Fruit fly (Drosophila melanogaster) whole organism: ENCODE results near the gene CG5262.

Experiments
- EcR ChIP-seq, 2 experiments: fragments of >200 bp; optimal IDR thresholded peaks; 2 replicates each; lab custom pipeline; 2017; ENCODE audit warnings: missing biosample characterization in 2 of 2, missing genetic modification characterization in 2 of 2, missing genetic modification reagents in 2 of 2
- pan ChIP-seq: fragments of >200 bp; optimal IDR thresholded peaks from 2 replicates; lab custom pipeline; 2017

dm6 chr3L:20448773-20449172 lies 18.5 kb upstream of the CG5262 start:
- TF ChIP-seq EcR (GFP tag; optimal IDR thresholded peaks at IDR 0.05; lab: Kevin White, UChicago) (no peak), pan (lab: Kevin White, UChicago) (no peak)
